Fruit fly (Drosophila melanogaster): Measurements from ENCODE around the gene CG10492.

Gene CG10492

DNA sequence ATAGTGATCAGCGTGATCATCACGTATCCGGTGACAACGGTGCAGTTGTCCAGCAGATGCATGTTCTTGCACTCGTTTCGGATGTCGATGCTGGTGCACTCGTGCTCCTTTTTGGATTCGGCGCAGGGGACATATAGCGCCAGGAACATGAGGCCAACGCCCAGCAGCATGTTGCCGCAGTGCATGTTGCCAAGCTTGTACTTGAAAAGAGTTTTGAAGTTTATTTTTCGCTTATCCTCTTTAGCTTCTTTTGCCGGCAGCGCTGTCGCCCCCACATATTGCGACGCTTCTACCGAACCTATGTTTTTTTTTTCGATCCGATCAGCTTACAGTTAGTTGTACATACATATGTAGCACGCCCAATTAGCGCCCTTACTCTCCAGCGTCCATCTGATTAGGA, 14.5 kb downstream of the CG10492 start:
- TF ChIP-seq ttk (optimal IDR thresholded peaks at IDR 0.05) (no peak), psq (optimal IDR thresholded peaks at IDR 0.05) (no peak), Sin3A (optimal IDR thresholded peaks at IDR 0.05) (no peak), Myc (optimal IDR thresholded peaks at IDR 0.05) (no peak), h (optimal IDR thresholded peaks at IDR 0.05) (no peak), insv (optimal IDR thresholded peaks at IDR 0.05) (no peak)

dm6 chr2L:19069548-19070145, 15.8 kb downstream of the CG10492 start, which contains the start of gene CG10702:
Gene CG10702 (minus strand): TSS chr2L:19069851.
- no peak for TF ChIP-seq Myc (optimal IDR thresholded peaks at IDR 0.05)
- TF ChIP-seq h (optimal IDR thresholded peaks at IDR 0.05), result no peak
- TF ChIP-seq Sin3A (optimal IDR thresholded peaks at IDR 0.05), result no peak
- TF ChIP-seq psq (optimal IDR thresholded peaks at IDR 0.05), result no peak
- TF ChIP-seq ttk (optimal IDR thresholded peaks at IDR 0.05), result no peak
- no peak for TF ChIP-seq insv (optimal IDR thresholded peaks at IDR 0.05)

- no peak for TF ChIP-seq psq (optimal IDR thresholded peaks at IDR 0.05)
- TF ChIP-seq ttk (optimal IDR thresholded peaks at IDR 0.05), result no peak
Observed at dm6 chr2L:19071713-19072112, 17.8 kb downstream of the CG10492 start.

dm6 chr2L:19074099-19074828, 20.4 kb downstream of the CG10492 start, which contains the start of gene CG17572:
Gene CG17572 (minus strand): TSS chr2L:19074149.
- TF ChIP-seq Myc (optimal IDR thresholded peaks at IDR 0.05) (no peak), Sin3A (optimal IDR thresholded peaks at IDR 0.05) (no peak), ttk (optimal IDR thresholded peaks at IDR 0.05) (no peak), insv (optimal IDR thresholded peaks at IDR 0.05) (no peak), h (optimal IDR thresholded peaks at IDR 0.05) (no peak), psq (optimal IDR thresholded peaks at IDR 0.05) (no peak)

dm6 chr2L:19078928-19079327, 25.1 kb downstream of the CG10492 start, which contains the start of gene CG10700:
Gene CG10700 (minus strand): TSS chr2L:19079028.
- TF ChIP-seq psq (optimal IDR thresholded peaks at IDR 0.05), result no peak
- no peak for TF ChIP-seq Myc (optimal IDR thresholded peaks at IDR 0.05)

DNA sequence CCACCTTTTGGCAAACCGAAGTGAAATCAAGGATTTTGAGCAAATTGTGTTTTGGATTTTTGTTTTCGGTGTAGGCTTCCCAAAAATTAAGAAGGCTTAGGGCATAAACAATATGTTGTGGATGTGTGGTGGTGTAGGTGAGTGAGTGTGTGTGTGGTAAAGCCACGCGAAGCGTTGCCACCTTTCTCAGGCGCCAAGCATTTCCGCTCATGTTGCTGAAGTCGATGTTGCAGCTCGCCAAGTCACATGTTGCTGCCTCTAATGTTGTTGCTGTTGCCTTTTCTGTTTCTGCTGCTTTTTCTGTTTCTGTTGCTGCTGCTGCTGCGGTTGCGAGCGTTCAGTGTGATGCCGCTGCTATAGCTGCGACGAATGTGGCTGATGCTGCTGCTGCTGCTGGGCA, 25.9 kb downstream of the CG10492 start:
- TF ChIP-seq ttk (optimal IDR thresholded peaks at IDR 0.05), result no peak
- no peak for TF ChIP-seq Myc (optimal IDR thresholded peaks at IDR 0.05)
- no peak for TF ChIP-seq psq (optimal IDR thresholded peaks at IDR 0.05)
- no peak for TF ChIP-seq insv (optimal IDR thresholded peaks at IDR 0.05)
- TF ChIP-seq h (optimal IDR thresholded peaks at IDR 0.05), result no peak
- TF ChIP-seq Sin3A (optimal IDR thresholded peaks at IDR 0.05), result no peak

- TF ChIP-seq Myc (optimal IDR thresholded peaks at IDR 0.05) (no peak), insv (optimal IDR thresholded peaks at IDR 0.05) (no peak), h (optimal IDR thresholded peaks at IDR 0.05) (no peak), Sin3A (optimal IDR thresholded peaks at IDR 0.05) (no peak), ttk (optimal IDR thresholded peaks at IDR 0.05) (no peak)
Observed at dm6 chr2L:19083320-19083764, 29.5 kb downstream of the CG10492 start.

- TF ChIP-seq psq (optimal IDR thresholded peaks at IDR 0.05) (no peak), Sin3A (optimal IDR thresholded peaks at IDR 0.05) (no peak)
Observed at dm6 chr2L:19088895-19089294, 35.0 kb downstream of the CG10492 start.

dm6 chr2L:19089385-19089784, 35.5 kb downstream of the CG10492 start:
- TF ChIP-seq Myc (optimal IDR thresholded peaks at IDR 0.05) (no peak), ttk (optimal IDR thresholded peaks at IDR 0.05) (no peak), h (optimal IDR thresholded peaks at IDR 0.05) (no peak), psq (optimal IDR thresholded peaks at IDR 0.05) (no peak), insv (optimal IDR thresholded peaks at IDR 0.05) (no peak)

dm6 chr2L:19093868-19094267, 40.0 kb downstream of the CG10492 start:
- TF ChIP-seq h (optimal IDR thresholded peaks at IDR 0.05), result no peak
- no peak for TF ChIP-seq Sin3A (optimal IDR thresholded peaks at IDR 0.05)
- TF ChIP-seq insv (optimal IDR thresholded peaks at IDR 0.05), result no peak
- TF ChIP-seq ttk (optimal IDR thresholded peaks at IDR 0.05), result no peak
- no peak for TF ChIP-seq psq (optimal IDR thresholded peaks at IDR 0.05)
- TF ChIP-seq Myc (optimal IDR thresholded peaks at IDR 0.05), result no peak

DNA sequence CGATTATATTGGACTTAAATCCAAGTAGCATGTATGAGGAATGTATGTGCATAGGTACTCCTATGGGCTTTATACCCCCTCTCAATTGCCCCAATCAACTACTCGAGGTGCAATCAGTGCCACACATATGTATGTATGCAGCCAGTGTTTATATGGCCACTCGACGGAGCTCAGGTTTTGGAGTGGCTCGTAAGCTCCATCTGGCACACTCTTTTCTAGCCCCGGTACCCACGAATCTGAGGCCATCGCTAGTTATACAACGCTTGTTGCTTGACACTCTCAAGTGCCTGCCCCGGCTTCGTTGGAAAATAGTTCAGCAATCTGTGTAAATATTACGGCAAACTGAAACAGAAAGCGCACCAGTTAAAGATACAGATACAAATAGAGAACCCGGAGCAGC, 42.5 kb downstream of the CG10492 start:
- TF ChIP-seq psq (optimal IDR thresholded peaks at IDR 0.05) (no peak), h (optimal IDR thresholded peaks at IDR 0.05) (no peak), insv (optimal IDR thresholded peaks at IDR 0.05) (no peak), ttk (optimal IDR thresholded peaks at IDR 0.05) (no peak), Myc (optimal IDR thresholded peaks at IDR 0.05) (no peak), Sin3A (optimal IDR thresholded peaks at IDR 0.05) (no peak)

DNA sequence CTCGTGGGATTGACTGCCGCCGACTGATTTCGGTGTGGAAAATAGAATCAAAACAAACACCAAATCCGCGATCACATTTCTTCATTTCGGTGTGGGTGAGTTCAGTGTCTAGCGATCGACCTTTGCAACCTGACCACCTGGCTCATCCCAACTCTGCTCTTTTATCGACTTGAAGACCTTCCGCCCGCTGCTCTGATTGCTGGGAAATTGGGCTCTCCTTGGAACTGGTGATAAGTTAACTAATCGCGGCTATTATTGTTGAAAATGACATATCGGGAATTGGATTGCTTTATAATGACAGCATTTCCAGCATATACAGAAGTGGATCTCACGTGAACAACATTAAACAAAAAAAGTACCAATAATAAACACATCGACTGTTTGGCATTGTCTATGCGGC, 43.5 kb downstream of the CG10492 start:
- TF ChIP-seq psq (optimal IDR thresholded peaks at IDR 0.05), result no peak
- no peak for TF ChIP-seq Myc (optimal IDR thresholded peaks at IDR 0.05)
- no peak for TF ChIP-seq Sin3A (optimal IDR thresholded peaks at IDR 0.05)

dm6 chr2L:19098668-19099067, 44.8 kb downstream of the CG10492 start:
- TF ChIP-seq ttk (optimal IDR thresholded peaks at IDR 0.05), result no peak
- TF ChIP-seq Myc (optimal IDR thresholded peaks at IDR 0.05), result no peak
- TF ChIP-seq h (optimal IDR thresholded peaks at IDR 0.05), result no peak
- no peak for TF ChIP-seq psq (optimal IDR thresholded peaks at IDR 0.05)
- no peak for TF ChIP-seq Sin3A (optimal IDR thresholded peaks at IDR 0.05)
- TF ChIP-seq insv (optimal IDR thresholded peaks at IDR 0.05), result no peak
